Fruit fly (Drosophila melanogaster) whole organism: Measurements from ENCODE around the gene rush.

Source experiments
- CG8478 ChIP-seq: fragments of >200 bp; optimal IDR thresholded peaks from 2 replicates; lab custom pipeline; 2018; ENCODE audit warnings: inconsistent platforms
- EcR ChIP-seq, 2 experiments: fragments of >200 bp; optimal IDR thresholded peaks; 2 replicates each; lab custom pipeline; 2017; ENCODE audit warnings: missing biosample characterization in 2 of 2, missing genetic modification characterization in 2 of 2, missing genetic modification reagents in 2 of 2
- pan ChIP-seq: fragments of >200 bp; optimal IDR thresholded peaks from 2 replicates; lab custom pipeline; 2017
- psq ChIP-seq: fragments of >200 bp; optimal IDR thresholded peaks from 2 replicates; lab custom pipeline; 2017
- usp ChIP-seq: fragments of >200 bp; optimal IDR thresholded peaks from 2 replicates; lab custom pipeline; 2017; ENCODE audit warnings: missing biosample characterization, missing genetic modification characterization, mixed read lengths

dm6 chrX:1476436-1476835 is 1.9 kb upstream of the rush start:
- TF ChIP-seq psq (no peak), EcR (GFP tag; optimal IDR thresholded peaks at IDR 0.05; lab: Kevin White, UChicago) (no peak), CG8478 (lab: Kevin White, UChicago) (no peak), usp (GFP tag; lab: Kevin White, UChicago) (no peak), pan (lab: Kevin White, UChicago) (no peak)
